Worm (Caenorhabditis elegans) whole organism, early embryonic: ENCODE data around the gene nhr-214.
A peak's percentile ranks its signal among the peaks of the same experiment; 100 is the strongest.

Experiments used
- B0310.2 ChIP-seq: sonication (generic microtip); optimal IDR thresholded peaks from 2 replicates; lab custom pipeline; 2016; ENCODE audit warnings: mild to moderate bottlenecking, missing genetic modification characterization, missing compliant biosample characterization
- F13C5.2 ChIP-seq: sonication (generic microtip); optimal IDR thresholded peaks from 2 replicates; lab custom pipeline; 2017; ENCODE audit warnings: mild to moderate bottlenecking, missing genetic modification characterization, inconsistent platforms, missing compliant biosample characterization
- aly-1 ChIP-seq: sonication (generic microtip); optimal IDR thresholded peaks from 2 replicates; lab custom pipeline; 2016; ENCODE audit warnings: missing genetic modification characterization, missing compliant biosample characterization
- ama-1 ChIP-seq: fragments of 150-350 bp; optimal IDR thresholded peaks from 2 replicates; lab custom pipeline; 2014
- ceh-13 ChIP-seq: fragments of 200-800 bp; sonication (Bioruptor generic); optimal IDR thresholded peaks from 2 replicates; lab custom pipeline; 2018; ENCODE audit warnings: mild to moderate bottlenecking, missing genetic modification characterization, missing compliant biosample characterization
- ceh-36 ChIP-seq: sonication (generic microtip); optimal IDR thresholded peaks from 2 replicates; lab custom pipeline; 2016; ENCODE audit warnings: missing genetic modification characterization, inconsistent platforms, missing compliant biosample characterization
- ets-7 ChIP-seq: sonication (generic microtip); optimal IDR thresholded peaks from 2 replicates; lab custom pipeline; 2016; ENCODE audit warnings: missing genotype, missing genetic modification characterization, missing compliant biosample characterization
- flt-1 ChIP-seq: fragments of 200-800 bp; sonication (Bioruptor generic); IDR thresholded peaks from 2 replicates; pipeline ENCODE4 v1.3.6; 2022; ENCODE audit warnings: missing genetic modification characterization, missing compliant biosample characterization
- hmbx-1 ChIP-seq: sonication (generic microtip); optimal IDR thresholded peaks from 2 replicates; lab custom pipeline; 2016; ENCODE audit warnings: mild to moderate bottlenecking, missing genetic modification characterization, missing compliant biosample characterization
- hmg-4 ChIP-seq: fragments of 200-800 bp; sonication (Bioruptor generic); optimal IDR thresholded peaks from 2 replicates; lab custom pipeline; 2018; ENCODE audit warnings: mild to moderate bottlenecking, missing genetic modification characterization, missing compliant biosample characterization
- hnd-1 ChIP-seq: sonication (generic microtip); optimal IDR thresholded peaks from 2 replicates; lab custom pipeline; 2016; ENCODE audit warnings: missing genetic modification characterization, missing compliant biosample characterization
- pes-1 ChIP-seq: fragments of 200-800 bp; sonication (Bioruptor generic); IDR thresholded peaks from 2 replicates; pipeline ENCODE4 v1.3.6; 2022; ENCODE audit warnings: missing genetic modification reagents, missing genetic modification characterization, missing compliant biosample characterization
- scrt-1 ChIP-seq: fragments of 200-800 bp; sonication (Bioruptor generic); IDR thresholded peaks from 2 replicates; pipeline ENCODE4 v1.3.6; 2022; ENCODE audit warnings: missing genetic modification characterization, missing compliant biosample characterization
- sea-1 ChIP-seq: fragments of 200-800 bp; sonication (Bioruptor generic); conservative IDR thresholded peaks from 2 replicates; pipeline ENCODE4 v1.3.6; 2022; ENCODE audit warnings: missing genetic modification characterization, missing compliant biosample characterization
- tbx-11 ChIP-seq: fragments of 200-800 bp; sonication (Bioruptor generic); IDR thresholded peaks from 2 replicates; pipeline ENCODE4 v1.3.6; 2022; ENCODE audit warnings: missing genetic modification characterization, missing compliant biosample characterization
- tbx-37 ChIP-seq: fragments of 200-800 bp; sonication (Bioruptor generic); conservative IDR thresholded peaks from 2 replicates; pipeline ENCODE4 v1.3.6; 2022; ENCODE audit warnings: missing genetic modification reagents, missing genetic modification characterization, missing compliant biosample characterization
- tra-4 ChIP-seq: sonication (generic microtip); optimal IDR thresholded peaks from 2 replicates; lab custom pipeline; 2017; ENCODE audit warnings: missing genetic modification characterization, missing compliant biosample characterization

The nhr-214 gene

DNA sequence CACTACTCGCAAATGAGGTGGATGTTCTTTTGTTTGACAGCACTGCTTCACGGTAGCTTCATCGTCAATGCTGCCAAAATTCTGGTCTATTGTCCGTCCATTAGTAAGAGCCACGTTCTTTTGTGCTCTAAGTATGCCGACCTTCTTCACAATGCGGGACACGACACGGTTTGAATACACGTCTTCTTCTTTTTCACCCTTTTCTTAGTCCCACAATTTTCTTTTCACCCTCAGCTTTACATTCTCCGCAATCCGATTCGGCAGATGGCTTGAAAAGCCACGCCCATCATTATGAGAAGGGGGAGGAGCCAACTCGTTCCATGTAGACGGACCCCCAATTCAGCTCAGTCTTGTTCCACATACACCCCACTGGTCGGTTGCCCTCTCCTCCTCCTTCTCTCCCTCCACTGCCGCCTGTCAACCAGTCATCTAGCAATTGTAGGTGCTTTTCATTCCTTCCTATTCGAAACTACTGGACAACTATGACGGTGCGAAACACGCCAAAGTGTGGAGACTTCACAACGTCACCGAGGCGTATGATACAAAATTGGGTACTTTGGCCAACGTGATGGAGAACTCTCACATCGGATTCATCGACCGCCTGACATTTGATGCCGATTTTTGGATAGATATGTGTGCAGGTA is 10.0 kb downstream of the nhr-214 start:
- TF ChIP-seq B0310.2 (tag; lab: Kevin White, UChicago) (no peak), hmbx-1 (no peak), aly-1 (tag; lab: Kevin White, UChicago) (peak; percentile 71), ets-7 (tag; lab: Kevin White, UChicago) (no peak), ama-1 (peak; percentile 96), hnd-1 (tag; lab: Kevin White, UChicago) (no peak), tbx-37 (no peak), ceh-36 (tag; lab: Kevin White, UChicago) (no peak), sea-1 (GFP tag; lab: Robert Waterston, UW) (no peak), F13C5.2 (tag; lab: Kevin White, UChicago) (peak; percentile 63), pes-1 (GFP tag; lab: Robert Waterston, UW) (peak; percentile 18; the same call in 1 of the 2 replicates), tbx-11 (GFP tag; lab: Robert Waterston, UW) (0 out of 2 replicates have a peak, but pooled peaks have one; percentile 34), ceh-13 (GFP tag; lab: Kevin White, UChicago) (no peak), scrt-1 (GFP tag; lab: Robert Waterston, UW) (0 out of 2 replicates have a peak, but pooled peaks have one; percentile 39), flt-1 (GFP tag; lab: Robert Waterston, UW) (no peak), tra-4 (tag; lab: Kevin White, UChicago) (no peak), hmg-4 (GFP tag; lab: Kevin White, UChicago) (peak; percentile 66)

DNA sequence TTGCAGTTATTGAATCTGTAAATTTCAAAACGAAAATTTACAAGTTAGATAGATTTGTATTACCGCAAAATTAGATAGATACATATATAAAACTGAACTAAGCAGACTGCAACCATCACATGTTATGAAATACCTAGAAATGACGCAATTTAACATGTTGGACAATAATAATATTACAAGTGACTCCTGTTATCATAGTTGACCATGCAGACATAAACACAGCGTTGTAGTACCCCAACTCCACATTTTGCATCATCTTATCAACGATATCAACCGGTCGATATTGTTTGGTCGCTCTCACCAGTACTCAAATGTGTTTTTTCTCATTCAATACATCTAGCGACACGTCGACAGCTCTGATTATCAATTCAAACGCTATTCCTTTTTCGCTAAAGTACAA is 10.6 kb downstream of the nhr-214 start, which contains the start of gene ugt-50:
TSS of gene ugt-50 (plus strand) at position 268 of the 400 bp plus-strand sequence.
- TF ChIP-seq tbx-11 (GFP tag; lab: Robert Waterston, UW): no peak
- no peak for TF ChIP-seq hmg-4 (GFP tag; lab: Kevin White, UChicago)
- no peak for TF ChIP-seq ama-1
- TF ChIP-seq ceh-13 (GFP tag; lab: Kevin White, UChicago): no peak
- TF ChIP-seq scrt-1 (GFP tag; lab: Robert Waterston, UW): no peak
- TF ChIP-seq hmbx-1: no peak
- TF ChIP-seq flt-1 (GFP tag; lab: Robert Waterston, UW): no peak
- TF ChIP-seq B0310.2 (tag; lab: Kevin White, UChicago): no peak
- no peak for TF ChIP-seq ets-7 (tag; lab: Kevin White, UChicago)
- no peak for TF ChIP-seq sea-1 (GFP tag; lab: Robert Waterston, UW)
- TF ChIP-seq ceh-36 (tag; lab: Kevin White, UChicago): no peak
- no peak for TF ChIP-seq pes-1 (GFP tag; lab: Robert Waterston, UW)
- no peak for TF ChIP-seq F13C5.2 (tag; lab: Kevin White, UChicago)
- TF ChIP-seq tbx-37: no peak
- no peak for TF ChIP-seq hnd-1 (tag; lab: Kevin White, UChicago)
- TF ChIP-seq tra-4 (tag; lab: Kevin White, UChicago): no peak

DNA sequence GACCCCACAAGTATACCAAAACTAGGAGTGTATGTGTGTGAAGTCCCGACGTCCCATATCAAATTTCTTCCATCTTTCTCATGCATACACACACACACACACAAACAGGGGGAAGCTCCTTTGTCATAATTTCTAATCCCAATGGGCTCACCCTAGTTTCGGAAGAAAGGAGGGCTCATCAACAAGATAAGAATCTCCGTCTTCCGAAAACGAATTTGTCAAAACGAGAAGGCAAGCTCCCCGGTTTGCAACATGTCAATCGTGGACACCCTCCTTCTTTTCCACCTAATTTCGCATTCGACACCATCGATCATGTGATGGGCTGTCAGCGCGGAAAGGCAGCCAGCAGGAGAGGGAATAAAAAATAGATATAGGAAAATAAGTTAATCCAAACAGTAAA is 11.5 kb downstream of the nhr-214 start:
- TF ChIP-seq F13C5.2 (tag; lab: Kevin White, UChicago): no peak
- no peak for TF ChIP-seq hmbx-1
- TF ChIP-seq hnd-1 (tag; lab: Kevin White, UChicago): no peak
- TF ChIP-seq sea-1 (GFP tag; lab: Robert Waterston, UW): no peak
- TF ChIP-seq pes-1 (GFP tag; lab: Robert Waterston, UW): no peak
- no peak for TF ChIP-seq ets-7 (tag; lab: Kevin White, UChicago)
- no peak for TF ChIP-seq B0310.2 (tag; lab: Kevin White, UChicago)
- TF ChIP-seq tbx-37: no peak
- TF ChIP-seq ceh-36 (tag; lab: Kevin White, UChicago): no peak

DNA sequence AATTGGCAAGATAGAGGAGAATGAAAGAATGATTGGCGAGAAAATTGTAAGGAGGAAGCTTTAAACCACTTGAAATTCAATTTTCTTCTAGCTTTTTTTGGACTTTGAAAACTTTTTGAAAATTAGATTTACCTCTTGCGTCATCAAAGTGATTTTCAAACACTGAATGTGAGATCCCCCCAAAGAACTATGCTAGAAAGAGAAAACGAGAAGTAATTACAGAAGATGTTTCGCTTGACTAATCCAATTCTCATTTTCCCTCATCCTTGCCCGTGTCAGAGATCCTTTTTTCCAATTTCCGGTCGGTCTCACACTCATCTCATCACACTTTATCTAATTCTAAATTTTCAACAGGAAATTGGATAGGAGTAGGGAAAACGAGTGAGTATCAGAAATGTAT is 12.0 kb downstream of the nhr-214 start:
- no peak for TF ChIP-seq ets-7 (tag; lab: Kevin White, UChicago)
- no peak for TF ChIP-seq sea-1 (GFP tag; lab: Robert Waterston, UW)
- TF ChIP-seq scrt-1 (GFP tag; lab: Robert Waterston, UW): no peak
- no peak for TF ChIP-seq F13C5.2 (tag; lab: Kevin White, UChicago)
- no peak for TF ChIP-seq B0310.2 (tag; lab: Kevin White, UChicago)
- TF ChIP-seq ceh-13 (GFP tag; lab: Kevin White, UChicago): no peak
- TF ChIP-seq ama-1: no peak
- no peak for TF ChIP-seq tbx-37
- no peak for TF ChIP-seq tra-4 (tag; lab: Kevin White, UChicago)
- TF ChIP-seq aly-1 (tag; lab: Kevin White, UChicago): no peak
- no peak for TF ChIP-seq pes-1 (GFP tag; lab: Robert Waterston, UW)
- no peak for TF ChIP-seq ceh-36 (tag; lab: Kevin White, UChicago)
- no peak for TF ChIP-seq hmg-4 (GFP tag; lab: Kevin White, UChicago)
- TF ChIP-seq tbx-11 (GFP tag; lab: Robert Waterston, UW): no peak
- TF ChIP-seq hnd-1 (tag; lab: Kevin White, UChicago): no peak
- no peak for TF ChIP-seq flt-1 (GFP tag; lab: Robert Waterston, UW)
- no peak for TF ChIP-seq hmbx-1

DNA sequence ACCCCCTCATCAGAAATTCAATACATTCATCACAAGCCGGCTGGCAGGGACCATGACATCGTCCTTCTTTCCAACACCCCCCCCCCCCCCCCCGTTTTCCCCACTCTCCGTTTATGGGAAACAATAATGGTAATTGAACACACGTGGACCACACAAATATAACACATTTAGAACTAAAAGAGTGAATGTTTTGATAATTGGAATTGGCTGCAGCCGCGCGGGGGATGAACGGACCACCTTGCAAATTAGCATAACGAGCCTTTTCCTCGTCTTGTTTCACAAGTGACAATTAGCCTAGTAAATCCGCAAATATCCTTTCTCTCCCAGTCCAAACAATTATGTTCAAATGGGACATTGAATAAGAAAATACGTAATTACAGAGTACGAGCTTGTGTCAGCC is 13.2 kb downstream of the nhr-214 start:
- peak; percentile 10 for TF ChIP-seq ceh-36 (tag; lab: Kevin White, UChicago)
- no peak for TF ChIP-seq ceh-13 (GFP tag; lab: Kevin White, UChicago)
- peak; percentile 59 for TF ChIP-seq hmg-4 (GFP tag; lab: Kevin White, UChicago)
- TF ChIP-seq ama-1: no peak

DNA sequence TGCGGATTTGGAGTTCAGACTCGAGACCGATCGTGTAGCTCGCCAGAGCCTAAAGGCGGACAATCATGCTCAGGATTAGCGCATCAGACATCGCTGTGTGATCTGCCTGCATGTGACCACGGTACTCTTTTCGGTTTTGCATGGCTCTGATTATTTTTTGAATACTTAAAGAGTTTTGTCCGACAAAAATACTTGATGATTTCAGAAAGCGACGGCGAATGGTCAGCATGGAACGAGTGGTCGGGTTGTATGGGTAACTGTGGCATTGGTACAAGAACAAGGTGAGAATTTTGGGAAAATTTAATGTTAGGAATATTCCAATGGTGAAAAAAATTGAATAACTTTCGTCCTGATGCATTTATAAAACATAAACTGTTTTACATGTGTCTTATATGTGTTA is 14.4 kb downstream of the nhr-214 start:
- TF ChIP-seq tbx-37 (no peak), tbx-11 (GFP tag; lab: Robert Waterston, UW) (no peak), pes-1 (GFP tag; lab: Robert Waterston, UW) (no peak), F13C5.2 (tag; lab: Kevin White, UChicago) (no peak), hmbx-1 (no peak), sea-1 (GFP tag; lab: Robert Waterston, UW) (no peak), ceh-13 (GFP tag; lab: Kevin White, UChicago) (no peak), B0310.2 (tag; lab: Kevin White, UChicago) (no peak), scrt-1 (GFP tag; lab: Robert Waterston, UW) (no peak), aly-1 (tag; lab: Kevin White, UChicago) (no peak), flt-1 (GFP tag; lab: Robert Waterston, UW) (no peak)
